Fruit fly (Drosophila melanogaster): ENCODE results near the gene CG31674.

- TF ChIP-seq CG9948 (tag; optimal IDR thresholded peaks at IDR 0.05) (no peak), CG8159 (tag; optimal IDR thresholded peaks at IDR 0.05) (peak; percentile 59)
Measured at dm6 chr2L:20821249-20822024, 9.6 kb upstream of the CG31674 start.
